Worm (Caenorhabditis elegans) whole organism, L2 larva: ENCODE results near the gene lmd-3.

Source experiments
- mbf-1 ChIP-seq: sonication (generic microtip); optimal IDR thresholded peaks from 2 replicates; lab custom pipeline; 2017; ENCODE audit warnings: missing biosample characterization, missing genetic modification characterization
- zag-1 ChIP-seq: fragments of 150-350 bp; optimal IDR thresholded peaks from 2 replicates; lab custom pipeline; 2014; ENCODE audit warnings: missing biosample characterization, missing genetic modification characterization

DNA sequence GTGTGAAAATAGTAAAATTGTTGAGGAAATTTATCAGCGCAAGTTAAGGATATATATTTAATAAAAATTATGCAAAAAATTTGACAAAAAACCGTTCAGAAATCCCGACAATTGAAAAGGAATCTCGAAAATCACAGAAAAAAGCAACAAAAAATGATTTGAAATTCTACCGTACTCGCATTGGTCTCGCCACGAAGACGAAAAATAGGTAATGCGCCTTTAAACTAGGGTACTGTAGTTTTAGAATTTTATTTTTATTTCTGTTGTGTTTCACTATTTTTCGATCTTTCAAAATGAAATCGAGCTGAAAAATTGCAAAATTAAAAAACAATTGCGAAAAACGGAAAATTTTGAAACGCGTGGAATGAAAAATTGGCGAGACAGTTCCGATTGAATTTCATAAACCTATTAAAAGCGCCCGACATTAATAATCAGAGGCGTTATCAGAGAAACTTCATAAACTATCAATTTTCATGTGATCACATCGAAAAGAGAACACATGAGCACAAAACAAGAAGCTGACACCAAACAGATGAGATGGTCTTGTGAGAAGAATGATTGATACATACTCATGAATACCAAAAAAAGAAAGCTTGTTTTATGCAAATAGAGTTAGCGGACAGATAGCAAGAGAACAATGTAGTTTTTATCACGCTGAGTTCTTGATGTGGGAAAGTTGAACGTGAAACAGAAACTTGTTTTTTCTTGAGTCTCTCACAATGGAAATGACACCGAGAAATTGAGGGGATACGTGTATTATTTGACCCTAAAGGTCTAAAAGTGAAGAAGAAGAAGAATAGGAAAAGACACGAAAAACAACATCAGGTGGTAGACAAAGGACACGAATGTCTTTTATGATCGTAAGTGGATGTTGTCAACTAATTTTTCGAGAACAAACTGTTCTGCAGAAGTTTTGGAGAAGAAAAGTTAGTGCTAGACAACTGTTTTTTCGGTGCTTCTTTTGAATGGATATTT is 19.5 kb downstream of the lmd-3 start:
- TF ChIP-seq zag-1 (tag; lab: Kevin White, UChicago) (no peak), mbf-1 (tag; lab: Kevin White, UChicago) (no peak)
